Worm (Caenorhabditis elegans) whole organism, L2 larva: ENCODE data around the gene H09F14.1.

Source experiments
- ZK546.5 ChIP-seq: sonication (generic microtip); optimal IDR thresholded peaks from 2 replicates; lab custom pipeline; 2017; ENCODE audit warnings: missing biosample characterization, missing genetic modification characterization
- ceh-16 ChIP-seq: fragments of 150-350 bp; optimal IDR thresholded peaks from 2 replicates; lab custom pipeline; 2014; ENCODE audit warnings: missing biosample characterization, missing genetic modification characterization
- elt-1 ChIP-seq: fragments of 150-350 bp; optimal IDR thresholded peaks from 2 replicates; lab custom pipeline; 2014; ENCODE audit warnings: missing biosample characterization, missing genetic modification characterization
- lin-39 ChIP-seq: fragments of 150-350 bp; optimal IDR thresholded peaks from 2 replicates; lab custom pipeline; 2014; ENCODE audit warnings: missing biosample characterization, missing genetic modification reagents, missing genetic modification characterization
- mab-5 ChIP-seq: fragments of 150-350 bp; optimal IDR thresholded peaks from 2 replicates; lab custom pipeline; 2014; ENCODE audit warnings: missing biosample characterization, missing genetic modification characterization
- nhr-11 ChIP-seq: fragments of 150-350 bp; optimal IDR thresholded peaks from 2 replicates; lab custom pipeline; 2014; ENCODE audit warnings: missing biosample characterization, missing genetic modification characterization
- zag-1 ChIP-seq: fragments of 150-350 bp; optimal IDR thresholded peaks from 2 replicates; lab custom pipeline; 2014; ENCODE audit warnings: missing biosample characterization, missing genetic modification characterization

H09F14.1 gene

ce11 chrV:10562817-10563216 is 52.6 kb downstream of the H09F14.1 start:
- TF ChIP-seq elt-1 (tag; lab: Kevin White, UChicago) (no peak), ZK546.5 (no peak), nhr-11 (tag; lab: Kevin White, UChicago) (no peak), mab-5 (tag; lab: Kevin White, UChicago) (no peak), lin-39 (tag; lab: Kevin White, UChicago) (no peak), zag-1 (tag; lab: Kevin White, UChicago) (no peak), ceh-16 (no peak)
